In genomic region chrX:12654288-12654729, dm6 we compare ENCODE assay signal across 1 fruit fly cellular context.
A peak's percentile ranks its signal among the peaks of the same experiment; 100 is the strongest.
TF ChIP-seq lines count a peak whose summit lies in the region.

No protein-coding gene starts in this region.

TF ChIP-seq in whole organism, embryonic, 481 proteins besides CTCF, POLR2A, EP300 and RAD21 (continued from another document and continues in another):
- no peak for TF ChIP-seq CG17568 (GFP tag; optimal IDR thresholded peaks at IDR 0.05; lab: Kevin White, UChicago)
- TF ChIP-seq Ada2b (GFP tag; IDR thresholded peaks at IDR 0.05; lab: Robert Waterston, UW), result no peak
- no peak for TF ChIP-seq sim (GFP tag; IDR thresholded peaks at IDR 0.05; lab: Robert Waterston, UW)
- TF ChIP-seq CG30403 (GFP tag; optimal IDR thresholded peaks at IDR 0.05; lab: Kevin White, UChicago), result no peak
- TF ChIP-seq CG10462 (GFP tag; optimal IDR thresholded peaks at IDR 0.05; lab: Kevin White, UChicago), result no peak
- no peak for TF ChIP-seq CG2120 (GFP tag; optimal IDR thresholded peaks at IDR 0.05; lab: Kevin White, UChicago)
- no peak for TF ChIP-seq CG7556 (GFP tag; optimal IDR thresholded peaks at IDR 0.05; lab: Kevin White, UChicago)
- no peak for TF ChIP-seq tx (GFP tag; optimal IDR thresholded peaks at IDR 0.05; lab: Kevin White, UChicago)
- TF ChIP-seq CG2678 (tag; optimal IDR thresholded peaks at IDR 0.05; lab: Kevin White, UChicago), result peak; percentile 15
- peak; percentile 78 for TF ChIP-seq Kr (GFP tag; optimal IDR thresholded peaks at IDR 0.05; lab: Kevin White, UChicago)
- no peak for TF ChIP-seq nau (GFP tag; optimal IDR thresholded peaks at IDR 0.05; lab: Kevin White, UChicago)
- no peak for TF ChIP-seq Ets65A (GFP tag; lab: Kevin White, UChicago)
- no peak for TF ChIP-seq seq (GFP tag; IDR thresholded peaks at IDR 0.05; lab: Robert Waterston, UW)
- no peak for TF ChIP-seq sc (optimal IDR thresholded peaks at IDR 0.05; lab: Kevin White, UChicago)
- TF ChIP-seq sc (GFP tag; optimal IDR thresholded peaks at IDR 0.05; lab: Kevin White, UChicago), result no peak
- peak; percentile 36 for TF ChIP-seq CG10267 (tag; optimal IDR thresholded peaks at IDR 0.05; lab: Kevin White, UChicago)
- no peak for TF ChIP-seq pita (GFP tag; optimal IDR thresholded peaks at IDR 0.05; lab: Kevin White, UChicago)
- peak; percentile 75 for TF ChIP-seq CG3995 (GFP tag; optimal IDR thresholded peaks at IDR 0.05; lab: Kevin White, UChicago)
- TF ChIP-seq ro (GFP tag; IDR thresholded peaks at IDR 0.05; lab: Robert Waterston, UW), result no peak
- no peak for TF ChIP-seq CG32532 (GFP tag; IDR thresholded peaks at IDR 0.05; lab: Robert Waterston, UW)
- TF ChIP-seq Trl (optimal IDR thresholded peaks at IDR 0.05; lab: Kevin White, UChicago), result no peak
- TF ChIP-seq Trl (GFP tag; optimal IDR thresholded peaks at IDR 0.05; lab: Kevin White, UChicago), result no peak
- TF ChIP-seq CG10959 (GFP tag; IDR thresholded peaks at IDR 0.05; lab: Robert Waterston, UW), result no peak
- no peak for TF ChIP-seq Max (GFP tag; optimal IDR thresholded peaks at IDR 0.05; lab: Kevin White, UChicago)
- TF ChIP-seq CG14965 (GFP tag; optimal IDR thresholded peaks at IDR 0.05; lab: Kevin White, UChicago; ENCODE audit: borderline replicate concordance), result no peak
- TF ChIP-seq Drgx (GFP tag; IDR thresholded peaks at IDR 0.05; lab: Robert Waterston, UW), result 0 out of 2 replicates have a peak, but pooled peaks have one; percentile 14
- peak; percentile 90 for TF ChIP-seq crol (GFP tag; IDR thresholded peaks at IDR 0.05; lab: Robert Waterston, UW)
- peak; percentile 37 for TF ChIP-seq Adf1 (GFP tag; IDR thresholded peaks at IDR 0.05; lab: Robert Waterston, UW)
- TF ChIP-seq inv (GFP tag; IDR thresholded peaks at IDR 0.05; lab: Robert Waterston, UW; ENCODE audit: partially characterized antibody), result 0 out of 2 replicates have a peak, but pooled peaks have one; percentile 13
- TF ChIP-seq jigr1 (GFP tag; IDR thresholded peaks at IDR 0.05; lab: Robert Waterston, UW), result no peak
- no peak for TF ChIP-seq tll (GFP tag; optimal IDR thresholded peaks at IDR 0.05; lab: Kevin White, UChicago)
- TF ChIP-seq slou (GFP tag; optimal IDR thresholded peaks at IDR 0.05; lab: Kevin White, UChicago), result no peak
- peak; percentile 18; the same call in 1 of the 2 replicates for TF ChIP-seq Bgb (GFP tag; IDR thresholded peaks at IDR 0.05; lab: Robert Waterston, UW; ENCODE audit: partially characterized antibody)
- no peak for TF ChIP-seq CG15514 (GFP tag; optimal IDR thresholded peaks at IDR 0.05; lab: Kevin White, UChicago)
- no peak for TF ChIP-seq CG17359 (tag; optimal IDR thresholded peaks at IDR 0.05; lab: Kevin White, UChicago)
- TF ChIP-seq pfk (GFP tag; optimal IDR thresholded peaks at IDR 0.05; lab: Kevin White, UChicago), result no peak
- TF ChIP-seq Atf3 (GFP tag; optimal IDR thresholded peaks at IDR 0.05; lab: Kevin White, UChicago), result no peak
- TF ChIP-seq trem (tag; optimal IDR thresholded peaks at IDR 0.05; lab: Kevin White, UChicago), result peak; percentile 26
- TF ChIP-seq Eip74EF (GFP tag; optimal IDR thresholded peaks at IDR 0.05; lab: Kevin White, UChicago), result peak in 1 of 2 experiments; percentile 9
- peak; percentile 28; the same call in 1 of the 2 replicates for TF ChIP-seq MBD-R2 (GFP tag; IDR thresholded peaks at IDR 0.05; lab: Robert Waterston, UW)
- TF ChIP-seq CG9797 (GFP tag; optimal IDR thresholded peaks at IDR 0.05; lab: Kevin White, UChicago), result no peak
- TF ChIP-seq chn (GFP tag; optimal IDR thresholded peaks at IDR 0.05; lab: Kevin White, UChicago), result no peak
- 0 out of 2 replicates have a peak, but pooled peaks have one; percentile 8 for TF ChIP-seq HLH3B (GFP tag; IDR thresholded peaks at IDR 0.05; lab: Robert Waterston, UW)
- TF ChIP-seq CG15011 (GFP tag; optimal IDR thresholded peaks at IDR 0.05; lab: Kevin White, UChicago), result no peak
- TF ChIP-seq run (tag; optimal IDR thresholded peaks at IDR 0.05; lab: Kevin White, UChicago), result no peak
- peak; percentile 6 for TF ChIP-seq oc (tag; optimal IDR thresholded peaks at IDR 0.05; lab: Kevin White, UChicago)
- peak; percentile 14 for TF ChIP-seq her (GFP tag; optimal IDR thresholded peaks at IDR 0.05; lab: Kevin White, UChicago)
- TF ChIP-seq row (GFP tag; IDR thresholded peaks at IDR 0.05; lab: Robert Waterston, UW), result peak; percentile 8; the same call in 1 of the 3 replicates
- TF ChIP-seq Ets97D (GFP tag; optimal IDR thresholded peaks at IDR 0.05; lab: Kevin White, UChicago), result no peak
- TF ChIP-seq ttk (GFP tag; IDR thresholded peaks at IDR 0.05; lab: Robert Waterston, UW), result no peak
- TF ChIP-seq p53 (GFP tag; optimal IDR thresholded peaks at IDR 0.05; lab: Kevin White, UChicago), result no peak
- TF ChIP-seq CG18619 (GFP tag; optimal IDR thresholded peaks at IDR 0.05; lab: Kevin White, UChicago), result no peak
- no peak for TF ChIP-seq kah (GFP tag; optimal IDR thresholded peaks at IDR 0.05; lab: Kevin White, UChicago)
- TF ChIP-seq CG18599 (GFP tag; optimal IDR thresholded peaks at IDR 0.05; lab: Kevin White, UChicago), result peak; percentile 34
- TF ChIP-seq fru (optimal IDR thresholded peaks at IDR 0.05; lab: Kevin White, UChicago), result no peak
- no peak for TF ChIP-seq croc (GFP tag; conservative IDR thresholded peaks at IDR 0.05; lab: Robert Waterston, UW)
- no peak for TF ChIP-seq CG6272 (GFP tag; IDR thresholded peaks at IDR 0.05; lab: Robert Waterston, UW)
- TF ChIP-seq CG15601 (tag; optimal IDR thresholded peaks at IDR 0.05; lab: Kevin White, UChicago), result peak; percentile 3
- no peak for TF ChIP-seq fd3F (GFP tag; optimal IDR thresholded peaks at IDR 0.05; lab: Kevin White, UChicago)
- TF ChIP-seq CG34422 (GFP tag; IDR thresholded peaks at IDR 0.05; lab: Robert Waterston, UW), result peak; percentile 51; the same call in 1 of the 3 replicates
- TF ChIP-seq Hmr (GFP tag; optimal IDR thresholded peaks at IDR 0.05; lab: Kevin White, UChicago), result no peak
- TF ChIP-seq fd102C (GFP tag; optimal IDR thresholded peaks at IDR 0.05; lab: Kevin White, UChicago), result no peak
- no peak for TF ChIP-seq Hr51 (GFP tag; optimal IDR thresholded peaks at IDR 0.05; lab: Kevin White, UChicago)
- no peak for TF ChIP-seq yki (optimal IDR thresholded peaks at IDR 0.05; lab: Kevin White, UChicago)
- no peak for TF ChIP-seq Usf (GFP tag; optimal IDR thresholded peaks at IDR 0.05; lab: Kevin White, UChicago)
- peak; percentile 26 for TF ChIP-seq nmo (GFP tag; optimal IDR thresholded peaks at IDR 0.05; lab: Kevin White, UChicago)
- TF ChIP-seq CG3163 (GFP tag; optimal IDR thresholded peaks at IDR 0.05; lab: Kevin White, UChicago), result no peak
- peak; percentile 15 for TF ChIP-seq HHEX (GFP tag; optimal IDR thresholded peaks at IDR 0.05; lab: Kevin White, UChicago)
- peak; percentile 63 for TF ChIP-seq CG15479 (GFP tag; optimal IDR thresholded peaks at IDR 0.05; lab: Kevin White, UChicago)
- TF ChIP-seq Rfx (GFP tag; IDR thresholded peaks at IDR 0.05; lab: Robert Waterston, UW), result no peak
- TF ChIP-seq vfl (GFP tag; optimal IDR thresholded peaks at IDR 0.05; lab: Kevin White, UChicago), result no peak
- TF ChIP-seq esg (GFP tag; conservative IDR thresholded peaks at IDR 0.05; lab: Robert Waterston, UW), result no peak
- TF ChIP-seq CG15073 (GFP tag; optimal IDR thresholded peaks at IDR 0.05; lab: Kevin White, UChicago), result no peak
- TF ChIP-seq CG2116 (GFP tag; optimal IDR thresholded peaks at IDR 0.05; lab: Kevin White, UChicago), result no peak
- no peak for TF ChIP-seq CG10979 (tag; optimal IDR thresholded peaks at IDR 0.05; lab: Kevin White, UChicago)
- TF ChIP-seq lov (optimal IDR thresholded peaks at IDR 0.05; lab: Kevin White, UChicago), result no peak
- TF ChIP-seq lov (GFP tag; IDR thresholded peaks at IDR 0.05; lab: Robert Waterston, UW), result 0 out of 3 replicates have a peak, but pooled peaks have one; percentile 34
- no peak for TF ChIP-seq Camta (GFP tag; optimal IDR thresholded peaks at IDR 0.05; lab: Kevin White, UChicago)
- no peak for TF ChIP-seq CG18476 (GFP tag; optimal IDR thresholded peaks at IDR 0.05; lab: Kevin White, UChicago)
- no peak for TF ChIP-seq H15 (GFP tag; IDR thresholded peaks at IDR 0.05; lab: Robert Waterston, UW)
- no peak for TF ChIP-seq gem (tag; optimal IDR thresholded peaks at IDR 0.05; lab: Kevin White, UChicago)
- no peak for TF ChIP-seq CG4282 (GFP tag; optimal IDR thresholded peaks at IDR 0.05; lab: Kevin White, UChicago)
- no peak for TF ChIP-seq gcm2 (GFP tag; optimal IDR thresholded peaks at IDR 0.05; lab: Kevin White, UChicago)
- no peak for TF ChIP-seq CG13624 (GFP tag; optimal IDR thresholded peaks at IDR 0.05; lab: Kevin White, UChicago)
- peak; percentile 73; the same call in 2 of the 3 replicates for TF ChIP-seq Opbp (GFP tag; IDR thresholded peaks at IDR 0.05; lab: Robert Waterston, UW; ENCODE audit: partially characterized antibody)
- peak; percentile 98 for TF ChIP-seq CG8478 (optimal IDR thresholded peaks at IDR 0.05; lab: Kevin White, UChicago)
- TF ChIP-seq CG4424 (GFP tag; optimal IDR thresholded peaks at IDR 0.05; lab: Kevin White, UChicago), result no peak
- TF ChIP-seq CG6791 (GFP tag; IDR thresholded peaks at IDR 0.05; lab: Robert Waterston, UW; ENCODE audit: partially characterized antibody), result peak; percentile 81
- no peak for TF ChIP-seq CG13424 (tag; optimal IDR thresholded peaks at IDR 0.05; lab: Kevin White, UChicago)
- no peak for TF ChIP-seq CG16779 (GFP tag; IDR thresholded peaks at IDR 0.05; lab: Robert Waterston, UW)
- peak; percentile 100 for TF ChIP-seq cg (GFP tag; optimal IDR thresholded peaks at IDR 0.05; lab: Kevin White, UChicago)
- peak; percentile 4 for TF ChIP-seq Blimp-1 (GFP tag; optimal IDR thresholded peaks at IDR 0.05; lab: Kevin White, UChicago)
- TF ChIP-seq CG11504 (tag; optimal IDR thresholded peaks at IDR 0.05; lab: Kevin White, UChicago), result no peak
- TF ChIP-seq CG33557 (GFP tag; optimal IDR thresholded peaks at IDR 0.05; lab: Kevin White, UChicago), result peak; percentile 47
- no peak for TF ChIP-seq ind (GFP tag; optimal IDR thresholded peaks at IDR 0.05; lab: Kevin White, UChicago)
- peak; percentile 54 for TF ChIP-seq D (optimal IDR thresholded peaks at IDR 0.05; lab: Kevin White, UChicago)
- TF ChIP-seq D (GFP tag; optimal IDR thresholded peaks at IDR 0.05; lab: Kevin White, UChicago), result no peak
- TF ChIP-seq CG10431 (GFP tag; optimal IDR thresholded peaks at IDR 0.05; lab: Kevin White, UChicago), result no peak
- TF ChIP-seq hbn (GFP tag; IDR thresholded peaks at IDR 0.05; lab: Robert Waterston, UW; ENCODE audit: partially characterized antibody), result 0 out of 2 replicates have a peak, but pooled peaks have one; percentile 32
- no peak for TF ChIP-seq CG16863 (GFP tag; optimal IDR thresholded peaks at IDR 0.05; lab: Kevin White, UChicago)
- peak; percentile 57; the same call in 2 of the 3 replicates for TF ChIP-seq CG16813 (GFP tag; IDR thresholded peaks at IDR 0.05; lab: Robert Waterston, UW; ENCODE audit: partially characterized antibody)
- TF ChIP-seq CG12659 (GFP tag; optimal IDR thresholded peaks at IDR 0.05; lab: Kevin White, UChicago), result no peak
- no peak for TF ChIP-seq CG7786 (GFP tag; optimal IDR thresholded peaks at IDR 0.05; lab: Kevin White, UChicago)
- 0 out of 3 replicates have a peak, but pooled peaks have one; percentile 25 for TF ChIP-seq vnd (GFP tag; IDR thresholded peaks at IDR 0.05; lab: Robert Waterston, UW; ENCODE audit: partially characterized antibody)
- TF ChIP-seq zf30C (GFP tag; optimal IDR thresholded peaks at IDR 0.05; lab: Kevin White, UChicago), result no peak
- TF ChIP-seq gfzf (GFP tag; optimal IDR thresholded peaks at IDR 0.05; lab: Kevin White, UChicago), result no peak
- TF ChIP-seq CG43689 (GFP tag; IDR thresholded peaks at IDR 0.05; lab: Robert Waterston, UW), result no peak
- TF ChIP-seq CG9437 (GFP tag; optimal IDR thresholded peaks at IDR 0.05; lab: Kevin White, UChicago), result peak; percentile 3
- no peak for TF ChIP-seq jing (GFP tag; optimal IDR thresholded peaks at IDR 0.05; lab: Kevin White, UChicago)
- TF ChIP-seq CG13894 (tag; optimal IDR thresholded peaks at IDR 0.05; lab: Kevin White, UChicago), result no peak
- TF ChIP-seq Aef1 (GFP tag; IDR thresholded peaks at IDR 0.05; lab: Robert Waterston, UW), result no peak
- TF ChIP-seq CG9932 (GFP tag; IDR thresholded peaks at IDR 0.05; lab: Robert Waterston, UW), result no peak
- TF ChIP-seq chif (GFP tag; optimal IDR thresholded peaks at IDR 0.05; lab: Kevin White, UChicago), result no peak
- no peak for TF ChIP-seq Lim3 (GFP tag; IDR thresholded peaks at IDR 0.05; lab: Robert Waterston, UW)
- no peak for TF ChIP-seq bowl (GFP tag; IDR thresholded peaks at IDR 0.05; lab: Robert Waterston, UW)
- TF ChIP-seq odd (GFP tag; optimal IDR thresholded peaks at IDR 0.05; lab: Kevin White, UChicago), result no peak
- no peak for TF ChIP-seq ken (GFP tag; IDR thresholded peaks at IDR 0.05; lab: Robert Waterston, UW)
- TF ChIP-seq CG7372 (GFP tag; IDR thresholded peaks at IDR 0.05; lab: Robert Waterston, UW), result no peak
- TF ChIP-seq sna (GFP tag; IDR thresholded peaks at IDR 0.05; lab: Robert Waterston, UW; ENCODE audit: partially characterized antibody), result peak; percentile 56; the same call in 1 of the 2 replicates
- peak; percentile 22 for TF ChIP-seq CG4617 (GFP tag; optimal IDR thresholded peaks at IDR 0.05; lab: Kevin White, UChicago; ENCODE audit: borderline replicate concordance)
- no peak for TF ChIP-seq lilli (GFP tag; optimal IDR thresholded peaks at IDR 0.05; lab: Kevin White, UChicago)
- TF ChIP-seq cas (GFP tag; IDR thresholded peaks at IDR 0.05; lab: Robert Waterston, UW), result no peak
- no peak for TF ChIP-seq CG16815 (GFP tag; optimal IDR thresholded peaks at IDR 0.05; lab: Kevin White, UChicago)
- TF ChIP-seq tio (GFP tag; optimal IDR thresholded peaks at IDR 0.05; lab: Kevin White, UChicago), result no peak
- no peak for TF ChIP-seq CG1832 (GFP tag; optimal IDR thresholded peaks at IDR 0.05; lab: Kevin White, UChicago)
- TF ChIP-seq Hey (tag; optimal IDR thresholded peaks at IDR 0.05; lab: Kevin White, UChicago), result no peak
- TF ChIP-seq CG13296 (GFP tag; optimal IDR thresholded peaks at IDR 0.05; lab: Kevin White, UChicago), result no peak
- TF ChIP-seq Lpt (GFP tag; optimal IDR thresholded peaks at IDR 0.05; lab: Kevin White, UChicago), result no peak
- TF ChIP-seq CG8281 (tag; optimal IDR thresholded peaks at IDR 0.05; lab: Kevin White, UChicago), result no peak
- no peak for TF ChIP-seq CG30431 (GFP tag; optimal IDR thresholded peaks at IDR 0.05; lab: Kevin White, UChicago)
- TF ChIP-seq scrt (GFP tag; optimal IDR thresholded peaks at IDR 0.05; lab: Kevin White, UChicago), result no peak
- no peak for TF ChIP-seq br (optimal IDR thresholded peaks at IDR 0.05; lab: Kevin White, UChicago)
- TF ChIP-seq hb (GFP tag; IDR thresholded peaks at IDR 0.05; lab: Robert Waterston, UW; ENCODE audit: partially characterized antibody), result no peak
- TF ChIP-seq repo (GFP tag; optimal IDR thresholded peaks at IDR 0.05; lab: Kevin White, UChicago), result no peak
- no peak for TF ChIP-seq fd64A (GFP tag; optimal IDR thresholded peaks at IDR 0.05; lab: Kevin White, UChicago)
